Fruit fly (Drosophila melanogaster) whole organism, embryonic: Measurements from ENCODE around the gene Alp9.

Experiments
- BEAF-32 ChIP-seq: fragments of 200-800 bp; sonication (Bioruptor generic); optimal IDR thresholded peaks from 3 replicates; lab custom pipeline; 2017; ENCODE audit warnings: missing biosample characterization, missing genetic modification characterization, mild to moderate bottlenecking, moderate library complexity, missing genetic modification reagents
- CG10321 ChIP-seq: fragments of 200-800 bp; sonication (Bioruptor generic); IDR thresholded peaks from 2 replicates; pipeline ENCODE4 v1.3.6; 2022; ENCODE audit warnings: missing biosample characterization, missing genetic modification characterization
- CG11398 ChIP-seq: fragments of 200-800 bp; sonication (Bioruptor generic); optimal IDR thresholded peaks from 2 replicates; lab custom pipeline; 2016; ENCODE audit warnings: missing biosample characterization, missing genetic modification characterization
- CG11695 ChIP-seq: fragments of 200-800 bp; sonication (Bioruptor generic); IDR thresholded peaks from 3 replicates; pipeline ENCODE4 v1.3.6; 2022; ENCODE audit warnings: missing biosample characterization, missing genetic modification characterization
- CG12236 ChIP-seq: fragments of 200-800 bp; sonication (Bioruptor generic); optimal IDR thresholded peaks from 2 replicates; lab custom pipeline; 2016; ENCODE audit warnings: missing biosample characterization, missing genetic modification characterization
- CG13624 ChIP-seq: fragments of 200-800 bp; sonication (Bioruptor generic); optimal IDR thresholded peaks from 2 replicates; lab custom pipeline; 2016; ENCODE audit warnings: missing biosample characterization, missing genetic modification characterization
- CG18476 ChIP-seq: fragments of 200-800 bp; sonication (Bioruptor generic); optimal IDR thresholded peaks from 2 replicates; lab custom pipeline; 2016; ENCODE audit warnings: missing biosample characterization, mild to moderate bottlenecking, missing genetic modification characterization
- CG2202 ChIP-seq: fragments of 200-800 bp; sonication (Bioruptor generic); optimal IDR thresholded peaks from 2 replicates; lab custom pipeline; 2018; ENCODE audit warnings: missing biosample characterization, mild to moderate bottlenecking, missing genetic modification characterization
- CG31224 ChIP-seq: fragments of 200-800 bp; sonication (Bioruptor generic); IDR thresholded peaks from 2 replicates; pipeline ENCODE4 v1.3.6; 2022; ENCODE audit warnings: missing biosample characterization, missing genetic modification characterization
- CG31365 ChIP-seq: fragments of 200-800 bp; sonication (Bioruptor generic); optimal IDR thresholded peaks from 2 replicates; lab custom pipeline; 2018; ENCODE audit warnings: missing biosample characterization, mild to moderate bottlenecking, missing genetic modification characterization
- CG3838 ChIP-seq: fragments of 200-800 bp; sonication (Bioruptor generic); optimal IDR thresholded peaks from 3 replicates; lab custom pipeline; 2016; ENCODE audit warnings: missing biosample characterization, missing genetic modification characterization
- CG4282 ChIP-seq: fragments of 200-800 bp; sonication (Bioruptor generic); optimal IDR thresholded peaks from 2 replicates; lab custom pipeline; 2016; ENCODE audit warnings: missing biosample characterization, missing genetic modification characterization
- CG4424 ChIP-seq: fragments of 200-800 bp; sonication (Bioruptor generic); optimal IDR thresholded peaks from 3 replicates; lab custom pipeline; 2016; ENCODE audit warnings: missing biosample characterization, missing genetic modification characterization
- CG7372 ChIP-seq: fragments of 200-800 bp; sonication (Bioruptor generic); IDR thresholded peaks from 2 replicates; pipeline ENCODE4 v1.3.6; 2022; ENCODE audit warnings: missing biosample characterization, missing genetic modification characterization
- CG7987 ChIP-seq: fragments of 200-800 bp; sonication (Bioruptor generic); optimal IDR thresholded peaks from 2 replicates; lab custom pipeline; 2018; ENCODE audit warnings: missing biosample characterization, mild to moderate bottlenecking, missing genetic modification characterization, moderate library complexity
- CoRest ChIP-seq: fragments of 200-800 bp; sonication (Bioruptor generic); optimal IDR thresholded peaks from 3 replicates; lab custom pipeline; 2018; ENCODE audit warnings: missing biosample characterization, mild to moderate bottlenecking, missing genetic modification characterization, moderate library complexity
- D19B ChIP-seq: fragments of 200-800 bp; sonication (Bioruptor generic); optimal IDR thresholded peaks from 2 replicates; lab custom pipeline; 2017; ENCODE audit warnings: missing biosample characterization, mild to moderate bottlenecking, missing genetic modification characterization
- Doc2 ChIP-seq: fragments of 200-800 bp; sonication (Bioruptor generic); IDR thresholded peaks from 2 replicates; pipeline ENCODE4 v1.3.6; 2022; ENCODE audit warnings: missing biosample characterization, missing genetic modification characterization
- E2f1 ChIP-seq: fragments of 200-800 bp; sonication (Bioruptor generic); IDR thresholded peaks from 2 replicates; pipeline ENCODE4 v1.3.6; 2022; ENCODE audit warnings: missing biosample characterization, missing genetic modification characterization
- Elba2 ChIP-seq: fragments of 200-800 bp; sonication (Bioruptor generic); optimal IDR thresholded peaks from 3 replicates; lab custom pipeline; 2016; ENCODE audit warnings: missing biosample characterization, missing genetic modification characterization
- Ets65A ChIP-seq: fragments of 200-800 bp; sonication (Bioruptor generic); peaks from one replicate; lab custom pipeline; 2016; ENCODE audit warnings: missing biosample characterization, missing genetic modification characterization
- H15 ChIP-seq: fragments of 200-800 bp; sonication (Bioruptor generic); IDR thresholded peaks from 3 replicates; pipeline ENCODE4 v1.3.6; 2022; ENCODE audit warnings: missing biosample characterization, missing genetic modification characterization
- HLH54F ChIP-seq: fragments of 200-800 bp; sonication (Bioruptor generic); optimal IDR thresholded peaks from 3 replicates; lab custom pipeline; 2016; ENCODE audit warnings: missing biosample characterization, missing genetic modification characterization
- Hr39 ChIP-seq: fragments of >200 bp; optimal IDR thresholded peaks from 2 replicates; lab custom pipeline; 2017
- Spps ChIP-seq: fragments of 200-800 bp; sonication (Bioruptor generic); optimal IDR thresholded peaks from 2 replicates; lab custom pipeline; 2018; ENCODE audit warnings: missing biosample characterization, mild to moderate bottlenecking, missing genetic modification characterization
- cato ChIP-seq: fragments of 200-800 bp; sonication (Bioruptor generic); optimal IDR thresholded peaks from 2 replicates; lab custom pipeline; 2016; ENCODE audit warnings: missing biosample characterization, missing genetic modification characterization, borderline replicate concordance
- cg ChIP-seq: fragments of 200-800 bp; sonication (Bioruptor generic); optimal IDR thresholded peaks from 3 replicates; lab custom pipeline; 2019; ENCODE audit warnings: missing biosample characterization, mild to moderate bottlenecking, missing genetic modification characterization, moderate library complexity
- chif ChIP-seq, 2 experiments: fragments of 200-800 bp; sonication (Bioruptor generic); optimal IDR thresholded peaks; 3 replicates each; lab custom pipeline; 2016; ENCODE audit warnings: missing biosample characterization in 2 of 2, missing genetic modification characterization in 2 of 2
- crp ChIP-seq, 2 experiments: fragments of 200-800 bp; sonication (Bioruptor generic); optimal IDR thresholded peaks; 2 replicates in 1 of 2; 3 replicates in 1 of 2; lab custom pipeline; 2017; ENCODE audit warnings: missing biosample characterization in 2 of 2, missing genetic modification characterization in 2 of 2, mild to moderate bottlenecking in 1 of 2, moderate library complexity in 1 of 2
- da ChIP-seq: fragments of 200-800 bp; sonication (Bioruptor generic); optimal IDR thresholded peaks from 2 replicates; lab custom pipeline; 2016; ENCODE audit warnings: missing biosample characterization, missing genetic modification characterization
- emc ChIP-seq: fragments of 200-800 bp; sonication (Bioruptor generic); optimal IDR thresholded peaks from 2 replicates; lab custom pipeline; 2016; ENCODE audit warnings: missing biosample characterization, missing genetic modification characterization
- grn ChIP-seq: fragments of 200-800 bp; sonication (Bioruptor generic); optimal IDR thresholded peaks from 3 replicates; lab custom pipeline; 2017; ENCODE audit warnings: missing biosample characterization, missing genetic modification characterization
- ken ChIP-seq: fragments of 200-800 bp; sonication (Bioruptor generic); IDR thresholded peaks from 3 replicates; pipeline ENCODE4 v1.3.6; 2022; ENCODE audit warnings: missing biosample characterization, missing genetic modification characterization
- lov ChIP-seq, 2 experiments: fragments of 200-800 bp in 1 of 2; fragments of >200 bp in 1 of 2; sonication (Bioruptor generic) in 1 of 2; IDR thresholded peaks in 1 of 2; optimal IDR thresholded peaks in 1 of 2; 2 replicates in 1 of 2; 3 replicates in 1 of 2; pipeline versions ENCODE4 v1.3.6 to Lab custom; 2017 to 2022; ENCODE audit warnings: missing biosample characterization in 1 of 2, missing genetic modification characterization in 1 of 2
- org-1 ChIP-seq: fragments of 200-800 bp; sonication (Bioruptor generic); optimal IDR thresholded peaks from 2 replicates; lab custom pipeline; 2017; ENCODE audit warnings: missing biosample characterization, missing genetic modification characterization
- sima ChIP-seq: fragments of 200-800 bp; sonication (Bioruptor generic); optimal IDR thresholded peaks from 2 replicates; lab custom pipeline; 2016; ENCODE audit warnings: missing biosample characterization, missing genetic modification characterization
- sr ChIP-seq: fragments of 200-800 bp; sonication (Bioruptor generic); IDR thresholded peaks from 3 replicates; pipeline ENCODE4 v1.3.6; 2022; ENCODE audit warnings: missing biosample characterization, missing genetic modification characterization
- vfl ChIP-seq: fragments of 200-800 bp; sonication (Bioruptor generic); optimal IDR thresholded peaks from 2 replicates; lab custom pipeline; 2016; ENCODE audit warnings: missing biosample characterization, missing genetic modification characterization
- wdn ChIP-seq: fragments of 200-800 bp; sonication (Bioruptor generic); IDR thresholded peaks from 2 replicates; pipeline ENCODE4 v1.3.6; 2022; ENCODE audit warnings: missing biosample characterization, missing genetic modification characterization

Alp9 gene

dm6 chr3L:5639474-5639873, 44.1 kb downstream of the Alp9 start (continued):
- no peak for TF ChIP-seq CG31365 (tag; lab: Kevin White, UChicago)
- 0 out of 3 replicates have a peak, but pooled peaks have one; percentile 26 for TF ChIP-seq H15
- no peak for TF ChIP-seq CG12236
- no peak for TF ChIP-seq vfl
- no peak for TF ChIP-seq Hr39 (lab: Kevin White, UChicago)

dm6 chr3L:5640689-5641088, 45.3 kb downstream of the Alp9 start:
- TF ChIP-seq CG2202 (tag; lab: Kevin White, UChicago) (no peak), crp (GFP tag; optimal IDR thresholded peaks at IDR 0.05; lab: Kevin White, UChicago) (no peak), CG10321 (GFP tag; lab: Robert Waterston, UW) (no peak), CG7987 (GFP tag; lab: Kevin White, UChicago) (no peak), cato (GFP tag; lab: Kevin White, UChicago) (no peak), CG4282 (GFP tag; lab: Kevin White, UChicago) (no peak)

- no peak for TF ChIP-seq D19B
- TF ChIP-seq CG7372 (GFP tag; lab: Robert Waterston, UW): peak; percentile 50; the same call in 1 of the 2 replicates
- TF ChIP-seq HLH54F (GFP tag; lab: Kevin White, UChicago): no peak
- no peak for TF ChIP-seq CG11398 (GFP tag; lab: Kevin White, UChicago)
- peak; percentile 73 for TF ChIP-seq Ets65A (GFP tag; lab: Kevin White, UChicago)
- TF ChIP-seq CG3838 (GFP tag; lab: Kevin White, UChicago): no peak
- TF ChIP-seq, all 482 proteins: peak for 2
These were observed 45.8 kb downstream of the Alp9 start for dm6 chr3L:5641120-5641519.

- TF ChIP-seq Elba2 (GFP tag; lab: Kevin White, UChicago) (no peak), wdn (GFP tag; lab: Robert Waterston, UW) (no peak), sima (GFP tag; lab: Kevin White, UChicago) (no peak), CG31224 (GFP tag; lab: Robert Waterston, UW) (no peak), Doc2 (GFP tag; lab: Robert Waterston, UW) (no peak), CG4424 (GFP tag; lab: Kevin White, UChicago) (no peak), lov (optimal IDR thresholded peaks at IDR 0.05; lab: Kevin White, UChicago) (no peak), lov (GFP tag; IDR thresholded peaks at IDR 0.05; lab: Robert Waterston, UW) (no peak), E2f1 (GFP tag; lab: Robert Waterston, UW) (no peak), org-1 (GFP tag; lab: Kevin White, UChicago) (no peak), CG11695 (no peak), CG18476 (GFP tag; lab: Kevin White, UChicago) (no peak), emc (GFP tag; lab: Kevin White, UChicago) (no peak)
These were observed 46.2 kb downstream of the Alp9 start for dm6 chr3L:5641547-5641946.

DNA sequence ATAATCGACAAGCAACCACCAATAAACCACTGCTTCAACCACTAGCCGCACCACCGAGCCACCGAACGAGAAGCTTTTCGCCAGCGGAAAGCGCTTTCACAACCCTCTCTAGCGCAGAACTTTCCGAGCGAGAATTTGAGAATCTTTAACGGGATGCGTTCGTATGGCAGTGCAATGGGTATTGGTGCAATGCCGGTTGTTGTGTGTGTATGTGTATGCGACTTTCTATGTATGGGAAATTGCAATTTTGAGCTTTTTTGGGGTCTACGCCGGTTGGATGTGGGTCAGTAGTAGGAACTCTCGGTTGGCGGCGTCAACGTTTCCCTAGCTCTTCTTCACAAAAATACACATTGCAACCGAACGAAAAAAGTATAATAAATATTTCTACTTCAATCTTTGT, 47.5 kb downstream of the Alp9 start:
- TF ChIP-seq wdn (GFP tag; lab: Robert Waterston, UW) (no peak), da (GFP tag; lab: Kevin White, UChicago) (no peak), grn (GFP tag; lab: Kevin White, UChicago) (no peak), ken (GFP tag; lab: Robert Waterston, UW) (no peak), cg (GFP tag; lab: Kevin White, UChicago) (no peak), chif (GFP tag; optimal IDR thresholded peaks at IDR 0.05; lab: Kevin White, UChicago) (no peak), CG13624 (GFP tag; lab: Kevin White, UChicago) (no peak), Spps (no peak), CoRest (tag; lab: Kevin White, UChicago) (no peak), sr (no peak), BEAF-32 (GFP tag; lab: Kevin White, UChicago) (no peak)
